Worm (Caenorhabditis elegans): Measurements from ENCODE around the gene F59D6.1.

- TF ChIP-seq him-1 (tag; optimal IDR thresholded peaks at IDR 0.05) (no peak), W03F9.2 (tag; optimal IDR thresholded peaks at IDR 0.05) (no peak), dao-5 (tag; optimal IDR thresholded peaks at IDR 0.05) (no peak)
Observed at ce11 chrV:3046364-3046763, 1.4 kb downstream of the F59D6.1 start.

Data from whole organism, L4/young adult.